Fruit fly (Drosophila melanogaster): ENCODE data around the gene CG31517.

Gene CG31517

dm6 chr3R:13976070-13976492, 27.9 kb downstream of the CG31517 start (continued):
- TF ChIP-seq CG10209 (GFP tag; optimal IDR thresholded peaks at IDR 0.05): no peak
- TF ChIP-seq pan (optimal IDR thresholded peaks at IDR 0.05): no peak
- peak in 1 of 2 experiments; percentile 26 for TF ChIP-seq pan (GFP tag; optimal IDR thresholded peaks at IDR 0.05 in 1 of 2, IDR thresholded peaks at IDR 0.05 in 1 of 2)
- TF ChIP-seq az2 (GFP tag; optimal IDR thresholded peaks at IDR 0.05): no peak
- TF ChIP-seq cg (GFP tag; optimal IDR thresholded peaks at IDR 0.05): peak; percentile 70
- no peak for TF ChIP-seq CG17328 (GFP tag; IDR thresholded peaks at IDR 0.05)
- no peak for TF ChIP-seq CG12942 (GFP tag; optimal IDR thresholded peaks at IDR 0.05)
- TF ChIP-seq cad (GFP tag; optimal IDR thresholded peaks at IDR 0.05): peak; percentile 36
- no peak for TF ChIP-seq Rfx (GFP tag; IDR thresholded peaks at IDR 0.05)
- peak; percentile 89 for TF ChIP-seq Adf1 (GFP tag; IDR thresholded peaks at IDR 0.05)
- TF ChIP-seq CG9727 (GFP tag; optimal IDR thresholded peaks at IDR 0.05): no peak
- peak; percentile 37 for TF ChIP-seq yki (optimal IDR thresholded peaks at IDR 0.05)
- no peak for TF ChIP-seq CG11093 (GFP tag; IDR thresholded peaks at IDR 0.05)
- no peak for TF ChIP-seq zfh1 (GFP tag; IDR thresholded peaks at IDR 0.05)
- TF ChIP-seq CG9215 (GFP tag; IDR thresholded peaks at IDR 0.05): no peak
- no peak for TF ChIP-seq CG14710 (tag; optimal IDR thresholded peaks at IDR 0.05)
- TF ChIP-seq CG10366 (GFP tag; IDR thresholded peaks at IDR 0.05): no peak
- TF ChIP-seq onecut (GFP tag; IDR thresholded peaks at IDR 0.05): peak; percentile 47
- no peak for TF ChIP-seq H15 (GFP tag; IDR thresholded peaks at IDR 0.05)
- TF ChIP-seq CG6791 (GFP tag; IDR thresholded peaks at IDR 0.05; ENCODE audit: partially characterized antibody): 0 out of 3 replicates have a peak, but pooled peaks have one; percentile 23
- 0 out of 4 replicates have a peak, but pooled peaks have one; percentile 35 for TF ChIP-seq Dll (GFP tag; IDR thresholded peaks at IDR 0.05; ENCODE audit: partially characterized antibody)
- TF ChIP-seq CG34224 (GFP tag; IDR thresholded peaks at IDR 0.05; ENCODE audit: partially characterized antibody): peak; percentile 19; the same call in 1 of the 3 replicates
- TF ChIP-seq CG8924 (tag; optimal IDR thresholded peaks at IDR 0.05): peak; percentile 2
- no peak for TF ChIP-seq CG15011 (GFP tag; optimal IDR thresholded peaks at IDR 0.05)
- no peak for TF ChIP-seq Sox100B (GFP tag; optimal IDR thresholded peaks at IDR 0.05)
- no peak for TF ChIP-seq CG12299 (tag; optimal IDR thresholded peaks at IDR 0.05)
- peak; percentile 68 for TF ChIP-seq CG12769 (tag; optimal IDR thresholded peaks at IDR 0.05)
- no peak for TF ChIP-seq insv (GFP tag; optimal IDR thresholded peaks at IDR 0.05)
- TF ChIP-seq lbe (GFP tag; optimal IDR thresholded peaks at IDR 0.05): peak; percentile 56
- TF ChIP-seq CG8944 (GFP tag; optimal IDR thresholded peaks at IDR 0.05): no peak
- peak; percentile 92 for TF ChIP-seq kni (GFP tag; optimal IDR thresholded peaks at IDR 0.05)
- TF ChIP-seq CG6175 (GFP tag; IDR thresholded peaks at IDR 0.05): no peak
- no peak for TF ChIP-seq Optix (GFP tag; IDR thresholded peaks at IDR 0.05)
- TF ChIP-seq CG1647 (GFP tag; optimal IDR thresholded peaks at IDR 0.05): no peak
- TF ChIP-seq CG2875 (GFP tag; optimal IDR thresholded peaks at IDR 0.05): no peak
- no peak for TF ChIP-seq phol (tag; optimal IDR thresholded peaks at IDR 0.05)
- no peak for TF ChIP-seq CG10431 (GFP tag; optimal IDR thresholded peaks at IDR 0.05)
- no peak for TF ChIP-seq Awh (GFP tag; IDR thresholded peaks at IDR 0.05)
- no peak for TF ChIP-seq gsb-n (tag; optimal IDR thresholded peaks at IDR 0.05)
- TF ChIP-seq Scr (GFP tag; IDR thresholded peaks at IDR 0.05; ENCODE audit: partially characterized antibody): no peak
- TF ChIP-seq Trl (optimal IDR thresholded peaks at IDR 0.05): peak; percentile 73 to 87
- TF ChIP-seq Trl (GFP tag; optimal IDR thresholded peaks at IDR 0.05): no peak
- no peak for TF ChIP-seq Spps (tag; optimal IDR thresholded peaks at IDR 0.05)
- TF ChIP-seq sd (tag; optimal IDR thresholded peaks at IDR 0.05): peak; percentile 24
- no peak for TF ChIP-seq CG3847 (GFP tag; IDR thresholded peaks at IDR 0.05)
- TF ChIP-seq PHDP (tag; optimal IDR thresholded peaks at IDR 0.05): no peak
- no peak for TF ChIP-seq CG12155 (GFP tag; optimal IDR thresholded peaks at IDR 0.05)
- no peak for TF ChIP-seq Neu2 (GFP tag; optimal IDR thresholded peaks at IDR 0.05; ENCODE audit: borderline replicate concordance)
- peak in 1 of 2 experiments; percentile 83 for TF ChIP-seq Pdp1 (GFP tag; optimal IDR thresholded peaks at IDR 0.05)
- peak; percentile 34 for TF ChIP-seq CG13287 (GFP tag; IDR thresholded peaks at IDR 0.05; ENCODE audit: partially characterized antibody)
- TF ChIP-seq Med (GFP tag): peak; percentile 50
- peak; percentile 82 for TF ChIP-seq abd-A (tag; optimal IDR thresholded peaks at IDR 0.05)

Measured in whole organism, embryonic.